Worm (Caenorhabditis elegans): ENCODE measurements around the gene unc-60.

unc-60 gene

ce11 chrV:1438205-1438604 lies 36.7 kb upstream of the unc-60 start:
- TF ChIP-seq nhr-11 (tag; optimal IDR thresholded peaks at IDR 0.05) (no peak), unc-62 (GFP tag; optimal IDR thresholded peaks at IDR 0.05 in 1 of 2) (peak in 1 of 2 experiments; percentile 88), unc-62 (tag; optimal IDR thresholded peaks at IDR 0.05) (no peak), aha-1 (tag) (peak; percentile 84), hlh-30 (tag; optimal IDR thresholded peaks at IDR 0.05; ENCODE audit: insufficient read depth) (peak; percentile 6)

DNA sequence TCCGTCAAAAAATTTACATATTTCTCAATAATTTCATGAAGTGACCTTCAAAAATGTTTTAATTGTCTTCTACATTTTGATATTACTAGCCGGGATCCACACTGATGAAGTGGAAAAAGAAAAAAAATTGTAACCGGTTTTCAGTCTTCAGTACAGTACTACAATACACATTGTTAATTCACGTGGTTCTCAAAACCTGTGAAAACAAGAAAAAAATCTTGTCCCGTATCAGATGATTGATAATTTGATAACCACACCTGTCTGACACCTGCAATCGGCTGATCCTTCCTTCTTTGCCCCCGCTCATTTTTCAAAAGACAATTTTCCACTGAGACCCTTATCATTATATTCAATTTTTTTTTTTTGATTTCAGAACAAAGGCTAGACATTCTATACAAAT lies 36.1 kb upstream of the unc-60 start, which contains the start of gene R09B5.11:
Gene R09B5.11, plus strand, starts transcription at position 374 of the 400 bp plus-strand sequence.
- TF ChIP-seq cey-2 (tag; optimal IDR thresholded peaks at IDR 0.05; ENCODE audit: borderline replicate concordance, insufficient read depth) (peak; percentile 16), daf-16 (GFP tag; optimal IDR thresholded peaks at IDR 0.05) (no peak), daf-16 (tag; optimal IDR thresholded peaks at IDR 0.05) (no peak), lin-29 (GFP tag; IDR thresholded peaks at IDR 0.05) (no peak), lin-15B (tag; optimal IDR thresholded peaks at IDR 0.05) (no peak), nhr-41 (GFP tag; IDR thresholded peaks at IDR 0.05) (no peak), nhr-111 (GFP tag; optimal IDR thresholded peaks at IDR 0.05) (no peak), set-16 (GFP tag; IDR thresholded peaks at IDR 0.05) (no peak), F44E2.7 (GFP tag; IDR thresholded peaks at IDR 0.05) (no peak), zfp-3 (GFP tag; conservative IDR thresholded peaks at IDR 0.05) (no peak), Y5F2A.4 (GFP tag; optimal IDR thresholded peaks at IDR 0.05) (no peak), aly-2 (tag; optimal IDR thresholded peaks at IDR 0.05) (no peak), hlh-11 (tag; optimal IDR thresholded peaks at IDR 0.05) (peak; percentile 17), Y48G9A.11 (GFP tag; IDR thresholded peaks at IDR 0.05) (no peak), dmd-8 (GFP tag; IDR thresholded peaks at IDR 0.05) (no peak), madf-9 (GFP tag; conservative IDR thresholded peaks at IDR 0.05) (no peak), T20F7.1 (GFP tag; optimal IDR thresholded peaks at IDR 0.05) (no peak), ceh-20 (GFP tag; IDR thresholded peaks at IDR 0.05) (no peak), gei-8 (GFP tag; optimal IDR thresholded peaks at IDR 0.05) (no peak), dmd-6 (GFP tag; IDR thresholded peaks at IDR 0.05) (peak; percentile 36), lin-1 (GFP tag; IDR thresholded peaks at IDR 0.05) (no peak), ZK337.2 (GFP tag; IDR thresholded peaks at IDR 0.05) (no peak), aha-1 (tag) (peak; percentile 11), ces-1 (GFP tag; optimal IDR thresholded peaks at IDR 0.05) (no peak), pha-4 (GFP tag; IDR thresholded peaks at IDR 0.05) (no peak), pha-4 (tag; optimal IDR thresholded peaks at IDR 0.05) (no peak), sdz-12 (GFP tag; optimal IDR thresholded peaks at IDR 0.05) (no peak), R02D3.7 (tag; optimal IDR thresholded peaks at IDR 0.05) (no peak), F26F4.8 (GFP tag; conservative IDR thresholded peaks at IDR 0.05) (no peak), mdl-1 (tag; optimal IDR thresholded peaks at IDR 0.05) (peak in 1 of 2 experiments; percentile 19), unc-39 (tag; optimal IDR thresholded peaks at IDR 0.05) (no peak), nhr-48 (tag; optimal IDR thresholded peaks at IDR 0.05) (peak; percentile 7), spr-1 (tag; optimal IDR thresholded peaks at IDR 0.05) (no peak), hif-1 (tag; optimal IDR thresholded peaks at IDR 0.05) (no peak), lir-3 (tag; optimal IDR thresholded peaks at IDR 0.05) (no peak), hlh-30 (tag; optimal IDR thresholded peaks at IDR 0.05; ENCODE audit: insufficient read depth) (peak; percentile 47), jun-1 (tag; optimal IDR thresholded peaks at IDR 0.05) (no peak), ztf-7 (tag; optimal IDR thresholded peaks at IDR 0.05) (no peak), ceh-62 (tag; optimal IDR thresholded peaks at IDR 0.05) (no peak), fos-1 (tag; optimal IDR thresholded peaks at IDR 0.05) (no peak), madf-5 (GFP tag; IDR thresholded peaks at IDR 0.05) (no peak), nhr-6 (tag; optimal IDR thresholded peaks at IDR 0.05) (no peak), Y75B8A.6 (GFP tag; IDR thresholded peaks at IDR 0.05) (no peak), zip-2 (tag; optimal IDR thresholded peaks at IDR 0.05) (no peak), F49E8.2 (tag; optimal IDR thresholded peaks at IDR 0.05; ENCODE audit: borderline replicate concordance) (no peak), attf-4 (tag; optimal IDR thresholded peaks at IDR 0.05) (no peak), nhr-237 (tag; optimal IDR thresholded peaks at IDR 0.05) (no peak), unc-62 (GFP tag; optimal IDR thresholded peaks at IDR 0.05 in 1 of 2) (no peak), unc-62 (tag; optimal IDR thresholded peaks at IDR 0.05) (no peak), dpl-1 (GFP tag; optimal IDR thresholded peaks at IDR 0.05) (no peak)

All from whole organism, L4 larva.